Worm (Caenorhabditis elegans) whole organism, young adult: ENCODE measurements around the gene F18E9.1.

ENCODE experiments used
- B0035.1 ChIP-seq: sonication (generic microtip); optimal IDR thresholded peaks from 2 replicates; lab custom pipeline; 2016; ENCODE audit warnings: missing genetic modification characterization, mild to moderate bottlenecking, missing compliant biosample characterization, missing genotype, missing genetic modification reagents
- B0261.1 ChIP-seq: sonication (generic microtip); optimal IDR thresholded peaks from 2 replicates; lab custom pipeline; 2016; ENCODE audit warnings: mild to moderate bottlenecking, missing genetic modification characterization, moderate library complexity, missing compliant biosample characterization
- F10E7.11 ChIP-seq: sonication (generic microtip); optimal IDR thresholded peaks from 2 replicates; lab custom pipeline; 2017; ENCODE audit warnings: mild to moderate bottlenecking, missing genetic modification characterization, moderate library complexity, missing compliant biosample characterization
- F49E8.2 ChIP-seq: sonication (generic microtip); optimal IDR thresholded peaks from 3 replicates; lab custom pipeline; 2017; ENCODE audit warnings: missing genetic modification characterization, mild to moderate bottlenecking, missing compliant biosample characterization, antibody characterized with exemption, moderate library complexity; ENCODE audit not compliant: insufficient read depth
- F55B11.4 ChIP-seq: sonication (generic microtip); optimal IDR thresholded peaks from 2 replicates; lab custom pipeline; 2016; ENCODE audit warnings: missing compliant biosample characterization, missing genetic modification characterization, borderline replicate concordance; ENCODE audit not compliant: insufficient read depth
- T26A5.8 ChIP-seq: sonication (generic microtip); optimal IDR thresholded peaks from 2 replicates; lab custom pipeline; 2016; ENCODE audit warnings: missing genetic modification characterization, missing compliant biosample characterization
- Y67H2A.10 ChIP-seq: fragments of 200-800 bp; sonication (Bioruptor generic); conservative IDR thresholded peaks from 2 replicates; pipeline ENCODE4 v1.3.6; 2022; ENCODE audit warnings: missing genetic modification reagents, missing genetic modification characterization, missing compliant biosample characterization
- Y95B8A.8 ChIP-seq: fragments of 200-800 bp; sonication (Bioruptor generic); IDR thresholded peaks from 2 replicates; pipeline ENCODE4 v1.3.6; 2022; ENCODE audit warnings: missing genetic modification reagents, missing genetic modification characterization, missing compliant biosample characterization
- ama-1 ChIP-seq, 3 experiments: fragments of 150-350 bp in 1 of 3; sonication (generic microtip) in 2 of 3; optimal IDR thresholded peaks; 2 replicates each; lab custom pipeline; 2014 to 2018; ENCODE audit warnings: missing biosample characterization in 2 of 3, missing genetic modification characterization in 2 of 3, missing genetic modification reagents in 2 of 3
- aptf-2 ChIP-seq: fragments of 200-800 bp; sonication (Bioruptor generic); conservative IDR thresholded peaks from 2 replicates; pipeline ENCODE4 v1.3.6; 2022; ENCODE audit warnings: missing genetic modification reagents, missing genetic modification characterization, missing compliant biosample characterization
- attf-3 ChIP-seq: fragments of 200-800 bp; sonication (Bioruptor generic); conservative IDR thresholded peaks from 2 replicates; pipeline ENCODE4 v1.3.6; 2022; ENCODE audit warnings: missing genetic modification reagents, missing genetic modification characterization, missing compliant biosample characterization
- attf-6 ChIP-seq: fragments of 200-800 bp; sonication (Bioruptor generic); IDR thresholded peaks from 2 replicates; pipeline ENCODE4 v1.3.6; 2022; ENCODE audit warnings: missing genetic modification reagents, missing genetic modification characterization, missing compliant biosample characterization
- ccch-3 ChIP-seq: fragments of 200-800 bp; sonication (Bioruptor generic); optimal IDR thresholded peaks from 2 replicates; lab custom pipeline; 2018; ENCODE audit warnings: mild to moderate bottlenecking, missing genetic modification characterization, missing compliant biosample characterization
- cebp-1 ChIP-seq, 2 experiments: fragments of 200-800 bp in 1 of 2; sonication (Bioruptor generic) in 1 of 2; sonication (generic microtip) in 1 of 2; IDR thresholded peaks in 1 of 2; optimal IDR thresholded peaks in 1 of 2; 2 replicates each; pipeline versions ENCODE4 v1.3.6 to Lab custom; 2017 to 2022; ENCODE audit warnings: missing compliant biosample characterization in 2 of 2, missing genetic modification characterization in 2 of 2, mild to moderate bottlenecking in 1 of 2, missing genetic modification reagents in 1 of 2, moderate library complexity in 1 of 2
- cebp-2 ChIP-seq: fragments of 200-800 bp; sonication (Bioruptor generic); IDR thresholded peaks from 2 replicates; pipeline ENCODE4 v1.3.6; 2022; ENCODE audit warnings: missing genetic modification characterization, missing compliant biosample characterization
- ceh-79 ChIP-seq: sonication (generic microtip); optimal IDR thresholded peaks from 2 replicates; lab custom pipeline; 2017; ENCODE audit warnings: mild to moderate bottlenecking, missing genetic modification characterization, missing compliant biosample characterization
- die-1 ChIP-seq: sonication (generic microtip); optimal IDR thresholded peaks from 2 replicates; lab custom pipeline; 2016; ENCODE audit warnings: missing genotype, mild to moderate bottlenecking, missing genetic modification characterization, missing compliant biosample characterization
- dpl-1 ChIP-seq: fragments of 150-350 bp; optimal IDR thresholded peaks from 2 replicates; lab custom pipeline; 2014; ENCODE audit warnings: missing biosample characterization, missing genetic modification reagents, missing genetic modification characterization
- egl-18 ChIP-seq: fragments of 200-800 bp; sonication (Bioruptor generic); IDR thresholded peaks from 2 replicates; pipeline ENCODE4 v1.3.6; 2022; ENCODE audit warnings: missing genetic modification reagents, missing genetic modification characterization, missing compliant biosample characterization
- egl-44 ChIP-seq: fragments of 200-800 bp; sonication (Bioruptor generic); IDR thresholded peaks from 2 replicates; pipeline ENCODE4 v1.3.6; 2022; ENCODE audit warnings: missing genetic modification reagents, missing genetic modification characterization, missing compliant biosample characterization
- ets-4 ChIP-seq: fragments of 200-800 bp; sonication (Bioruptor generic); optimal IDR thresholded peaks from 2 replicates; lab custom pipeline; 2018; ENCODE audit warnings: mild to moderate bottlenecking, missing genetic modification characterization, missing compliant biosample characterization
- fkh-3 ChIP-seq: sonication (generic microtip); optimal IDR thresholded peaks from 2 replicates; lab custom pipeline; 2016; ENCODE audit warnings: mild to moderate bottlenecking, missing genetic modification characterization, missing compliant biosample characterization
- hmg-1.2 ChIP-seq: fragments of 200-800 bp; sonication (Bioruptor generic); IDR thresholded peaks from 2 replicates; pipeline ENCODE4 v1.3.6; 2022; ENCODE audit warnings: missing genetic modification reagents, missing genetic modification characterization, missing compliant biosample characterization
- hmg-20 ChIP-seq: fragments of 200-800 bp; sonication (Bioruptor generic); IDR thresholded peaks from 2 replicates; pipeline ENCODE4 v1.3.6; 2022; ENCODE audit warnings: missing genetic modification reagents, missing genetic modification characterization, missing compliant biosample characterization
- let-607 ChIP-seq, 2 experiments: fragments of 200-800 bp in 1 of 2; sonication (Bioruptor generic) in 1 of 2; sonication (generic microtip) in 1 of 2; optimal IDR thresholded peaks; 2 replicates each; lab custom pipeline; 2016 to 2018; ENCODE audit warnings: mild to moderate bottlenecking in 2 of 2, missing compliant biosample characterization in 2 of 2, missing genetic modification characterization in 2 of 2, moderate library complexity in 2 of 2, missing genotype in 1 of 2
- lin-40 ChIP-seq: sonication (generic microtip); optimal IDR thresholded peaks from 2 replicates; lab custom pipeline; 2016; ENCODE audit warnings: missing genetic modification characterization, mild to moderate bottlenecking, missing compliant biosample characterization, missing genotype, missing genetic modification reagents
- lin-54 ChIP-seq: fragments of 200-800 bp; sonication (Bioruptor generic); optimal IDR thresholded peaks from 2 replicates; lab custom pipeline; 2018; ENCODE audit warnings: mild to moderate bottlenecking, missing genetic modification characterization, missing compliant biosample characterization
- lsl-1 ChIP-seq: fragments of 200-800 bp; sonication (Bioruptor generic); optimal IDR thresholded peaks from 2 replicates; lab custom pipeline; 2018; ENCODE audit warnings: mild to moderate bottlenecking, missing genetic modification characterization, moderate library complexity, missing compliant biosample characterization
- lsy-27 ChIP-seq: sonication (generic microtip); optimal IDR thresholded peaks from 2 replicates; lab custom pipeline; 2017; ENCODE audit warnings: missing genetic modification characterization, mild to moderate bottlenecking, missing compliant biosample characterization, antibody characterized with exemption, missing genotype, borderline replicate concordance; ENCODE audit not compliant: insufficient read depth
- madf-10 ChIP-seq: sonication (generic microtip); optimal IDR thresholded peaks from 2 replicates; lab custom pipeline; 2016; ENCODE audit warnings: mild to moderate bottlenecking, missing genetic modification characterization, missing compliant biosample characterization
- madf-8 ChIP-seq: fragments of 200-800 bp; sonication (Bioruptor generic); conservative IDR thresholded peaks from 2 replicates; pipeline ENCODE4 v1.3.6; 2022; ENCODE audit warnings: missing genetic modification reagents, missing genetic modification characterization, missing compliant biosample characterization
- nfya-1 ChIP-seq: sonication (generic microtip); optimal IDR thresholded peaks from 2 replicates; lab custom pipeline; 2017; ENCODE audit warnings: antibody characterized with exemption, missing compliant biosample characterization, missing genetic modification characterization, borderline replicate concordance; ENCODE audit not compliant: insufficient read depth
- nfyb-1 ChIP-seq: fragments of 200-800 bp; sonication (Bioruptor generic); IDR thresholded peaks from 2 replicates; pipeline ENCODE4 v1.3.6; 2022; ENCODE audit warnings: missing genetic modification reagents, missing genetic modification characterization, missing compliant biosample characterization
- nhr-120 ChIP-seq: fragments of 200-800 bp; sonication (Bioruptor generic); IDR thresholded peaks from 2 replicates; pipeline ENCODE4 v1.3.6; 2022; ENCODE audit warnings: missing genetic modification characterization, missing compliant biosample characterization
- nhr-27 ChIP-seq: fragments of 200-800 bp; sonication (Bioruptor generic); optimal IDR thresholded peaks from 2 replicates; lab custom pipeline; 2018; ENCODE audit warnings: mild to moderate bottlenecking, missing genetic modification characterization, moderate library complexity, missing compliant biosample characterization
- nhr-80 ChIP-seq: sonication (generic microtip); optimal IDR thresholded peaks from 2 replicates; lab custom pipeline; 2016; ENCODE audit warnings: missing genetic modification characterization, missing compliant biosample characterization
- rec-8 ChIP-seq, 2 experiments: sonication (generic microtip); optimal IDR thresholded peaks; 2 replicates each; lab custom pipeline; 2016; ENCODE audit warnings: mild to moderate bottlenecking in 2 of 2, missing genetic modification characterization in 2 of 2, missing genetic modification reagents in 2 of 2, missing genotype in 2 of 2, missing biosample characterization in 1 of 2, missing compliant biosample characterization in 1 of 2, moderate library complexity in 1 of 2
- sea-2 ChIP-seq: fragments of 200-800 bp; sonication (Bioruptor generic); IDR thresholded peaks from 2 replicates; pipeline ENCODE4 v1.3.6; 2022; ENCODE audit warnings: missing genetic modification characterization, missing compliant biosample characterization
- snpc-1.1 ChIP-seq: sonication (generic microtip); optimal IDR thresholded peaks from 2 replicates; lab custom pipeline; 2017; ENCODE audit warnings: missing genetic modification characterization, mild to moderate bottlenecking, missing compliant biosample characterization, antibody characterized with exemption, moderate library complexity, missing genotype, missing genetic modification reagents; ENCODE audit not compliant: insufficient read depth
- snpc-3.4 ChIP-seq: sonication (generic microtip); optimal IDR thresholded peaks from 2 replicates; lab custom pipeline; 2017; ENCODE audit warnings: missing genetic modification characterization, mild to moderate bottlenecking, missing compliant biosample characterization, antibody characterized with exemption, moderate library complexity, missing genotype, missing genetic modification reagents
- snpc-4 ChIP-seq, 5 experiments: fragments of 150-350 bp in 1 of 5; sonication (generic microtip) in 4 of 5; optimal IDR thresholded peaks; 2 replicates each; lab custom pipeline; 2014 to 2018; ENCODE audit warnings: missing genetic modification characterization in 5 of 5, missing biosample characterization in 3 of 5, antibody characterized with exemption in 2 of 5, mild to moderate bottlenecking in 2 of 5, missing compliant biosample characterization in 2 of 5, missing genotype in 2 of 5, moderate library complexity in 2 of 5, missing genetic modification reagents in 1 of 5
- ztf-25 ChIP-seq: fragments of 200-800 bp; sonication (Bioruptor generic); IDR thresholded peaks from 2 replicates; pipeline ENCODE4 v1.3.6; 2022; ENCODE audit warnings: missing genetic modification reagents, missing genetic modification characterization, missing compliant biosample characterization

F18E9.1 gene

ce11 chrX:8646287-8646686 lies 45.0 kb downstream of the F18E9.1 start (continued):
- no peak for TF ChIP-seq F55B11.4 (tag; lab: Kevin White, UChicago)
- TF ChIP-seq F10E7.11 (tag; lab: Kevin White, UChicago) = no peak
- peak; percentile 55 for TF ChIP-seq lsy-27
- no peak for TF ChIP-seq ccch-3
- TF ChIP-seq Y95B8A.8 (GFP tag; lab: Robert Waterston, UW) = peak; percentile 66
- TF ChIP-seq attf-3 (GFP tag; lab: Robert Waterston, UW) = no peak
- peak; percentile 50 for TF ChIP-seq lin-54 (GFP tag; lab: Kevin White, UChicago)
- 0 out of 2 replicates have a peak, but pooled peaks have one; percentile 46 for TF ChIP-seq cebp-1 (GFP tag; IDR thresholded peaks at IDR 0.05; lab: Robert Waterston, UW)
- TF ChIP-seq cebp-1 (tag; optimal IDR thresholded peaks at IDR 0.05; lab: Kevin White, UChicago) = peak; percentile 63
- TF ChIP-seq madf-10 (tag; lab: Kevin White, UChicago) = peak; percentile 65
- peak; percentile 18 for TF ChIP-seq lsl-1 (GFP tag; lab: Kevin White, UChicago)
- TF ChIP-seq attf-6 = peak; percentile 70; the same call in 1 of the 2 replicates
- TF ChIP-seq sea-2 (GFP tag; lab: Robert Waterston, UW) = no peak
- peak; percentile 7 for TF ChIP-seq nhr-27 (tag; lab: Kevin White, UChicago)
- peak; percentile 16 for TF ChIP-seq nhr-80 (tag; lab: Kevin White, UChicago)
- TF ChIP-seq egl-44 (GFP tag; lab: Robert Waterston, UW) = 0 out of 2 replicates have a peak, but pooled peaks have one; percentile 34
- peak; percentile 80 for TF ChIP-seq fkh-3 (tag; lab: Kevin White, UChicago)
- TF ChIP-seq nfya-1 (tag; lab: Kevin White, UChicago) = no peak
- peak; percentile 99 for TF ChIP-seq B0261.1 (tag; lab: Kevin White, UChicago)
- no peak for TF ChIP-seq Y67H2A.10 (GFP tag; lab: Robert Waterston, UW)
- TF ChIP-seq ztf-25 (GFP tag; lab: Robert Waterston, UW) = peak; percentile 86
- peak; percentile 55 for TF ChIP-seq snpc-1.1 (tag; lab: Kevin White, UChicago)
- TF ChIP-seq egl-18 (GFP tag; lab: Robert Waterston, UW) = 0 out of 2 replicates have a peak, but pooled peaks have one; percentile 17
- peak; percentile 82 for TF ChIP-seq nfyb-1 (GFP tag; lab: Robert Waterston, UW)
- peak; percentile 39; the same call in 1 of the 2 replicates for TF ChIP-seq aptf-2 (GFP tag; lab: Robert Waterston, UW)
- peak; percentile 56 for TF ChIP-seq ceh-79 (tag; lab: Kevin White, UChicago)
- peak; percentile 87; the same call in 1 of the 2 replicates for TF ChIP-seq cebp-2
- TF ChIP-seq snpc-4 (GFP tag; optimal IDR thresholded peaks at IDR 0.05; lab: Kevin White, UChicago) = peak; percentile 72
- TF ChIP-seq snpc-4 (tag; optimal IDR thresholded peaks at IDR 0.05; lab: Kevin White, UChicago) = peak in 3 of 4 experiments; percentile 65 to 80 (median 79)
- TF ChIP-seq T26A5.8 (tag; lab: Kevin White, UChicago) = peak; percentile 2

- TF ChIP-seq egl-44 (GFP tag; lab: Robert Waterston, UW) = no peak
- no peak for TF ChIP-seq die-1 (tag; lab: Kevin White, UChicago)
- TF ChIP-seq ama-1 (optimal IDR thresholded peaks at IDR 0.05; lab: Kevin White, UChicago) = no peak
- TF ChIP-seq ama-1 (GFP tag; optimal IDR thresholded peaks at IDR 0.05; lab: Kevin White, UChicago) = no peak
- TF ChIP-seq F49E8.2 (tag; lab: Kevin White, UChicago) = no peak
- no peak for TF ChIP-seq hmg-1.2 (GFP tag; lab: Robert Waterston, UW)
- TF ChIP-seq lin-40 (tag; lab: Kevin White, UChicago) = no peak
- no peak for TF ChIP-seq B0035.1
- no peak for TF ChIP-seq ets-4 (GFP tag; lab: Kevin White, UChicago)
- no peak for TF ChIP-seq B0261.1 (tag; lab: Kevin White, UChicago)
- TF ChIP-seq nhr-120 (GFP tag; lab: Robert Waterston, UW) = no peak
- no peak for TF ChIP-seq madf-8 (GFP tag; lab: Robert Waterston, UW)
- no peak for TF ChIP-seq madf-10 (tag; lab: Kevin White, UChicago)
- no peak for TF ChIP-seq cebp-2
- TF ChIP-seq hmg-20 (GFP tag; lab: Robert Waterston, UW) = no peak
- TF ChIP-seq dpl-1 (GFP tag; lab: Kevin White, UChicago) = no peak
- TF ChIP-seq rec-8 (tag; optimal IDR thresholded peaks at IDR 0.05; lab: Kevin White, UChicago) = no peak
- no peak for TF ChIP-seq let-607 (tag; optimal IDR thresholded peaks at IDR 0.05; lab: Kevin White, UChicago)
- TF ChIP-seq snpc-3.4 (tag; lab: Kevin White, UChicago) = no peak
Measured at ce11 chrX:8646997-8647396, 45.7 kb downstream of the F18E9.1 start, which contains the start of gene F12D9.2. F12D9.2 (minus strand) TSS chrX:8647097.
